Fruit fly (Drosophila melanogaster): ENCODE data around the gene CG9109.

DNA sequence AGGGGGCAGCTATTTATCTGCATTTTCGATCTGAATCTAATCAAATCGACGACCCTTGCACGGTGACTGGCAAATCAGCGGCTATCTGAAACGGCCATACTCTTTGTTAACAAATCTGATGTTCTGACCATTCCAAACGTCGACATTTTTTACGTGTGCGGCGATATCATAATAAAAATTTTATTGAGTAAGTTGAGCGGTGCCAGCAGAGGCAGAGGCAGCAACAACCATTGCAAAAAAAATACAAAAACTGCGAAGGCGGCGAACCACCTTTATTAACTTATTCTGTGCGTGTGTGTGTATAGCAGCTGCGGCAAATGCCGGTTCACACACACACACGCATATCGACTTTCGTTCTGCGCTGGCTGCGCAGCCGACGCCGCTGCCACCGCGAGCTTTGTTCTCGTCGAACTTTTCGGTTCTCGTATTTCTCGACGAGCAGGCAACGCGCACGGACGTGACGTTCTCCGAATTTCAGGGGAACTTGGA lies 48.0 kb upstream of the CG9109 start, which contains the start of gene Kr-h1:
- no peak for TF ChIP-seq pros (GFP tag; optimal IDR thresholded peaks at IDR 0.05)
- no peak for TF ChIP-seq D (optimal IDR thresholded peaks at IDR 0.05)
- no peak for TF ChIP-seq D (GFP tag; optimal IDR thresholded peaks at IDR 0.05)
- TF ChIP-seq nmo (GFP tag; optimal IDR thresholded peaks at IDR 0.05) = no peak
- TF ChIP-seq Lhr (GFP tag; optimal IDR thresholded peaks at IDR 0.05) = no peak
- TF ChIP-seq hbn (GFP tag; IDR thresholded peaks at IDR 0.05; ENCODE audit: partially characterized antibody) = no peak
- no peak for TF ChIP-seq C15 (GFP tag; IDR thresholded peaks at IDR 0.05)
- 0 out of 2 replicates have a peak, but pooled peaks have one; percentile 12 for TF ChIP-seq Scr (GFP tag; IDR thresholded peaks at IDR 0.05; ENCODE audit: partially characterized antibody)
- TF ChIP-seq Rfx (GFP tag; IDR thresholded peaks at IDR 0.05) = 0 out of 2 replicates have a peak, but pooled peaks have one; percentile 17
- TF ChIP-seq Xrp1 (GFP tag; IDR thresholded peaks at IDR 0.05) = no peak
- TF ChIP-seq sug (tag; optimal IDR thresholded peaks at IDR 0.05) = peak; percentile 75
